Fruit fly (Drosophila melanogaster) whole organism, wandering third instar larva: ENCODE results near the gene upd1.
A peak's percentile ranks its signal among the peaks of the same experiment; 100 is the strongest.

Experiments
- Abd-B ChIP-seq: fragments of >200 bp; optimal IDR thresholded peaks from 2 replicates; lab custom pipeline; 2017; ENCODE audit warnings: missing biosample characterization, missing genetic modification characterization
- CG32264 ChIP-seq: fragments of 200-800 bp; sonication (Bioruptor generic); optimal IDR thresholded peaks from 2 replicates; lab custom pipeline; 2016; ENCODE audit warnings: missing biosample characterization, missing genetic modification characterization
- CG9705 ChIP-seq: fragments of 200-800 bp; sonication (Bioruptor generic); optimal IDR thresholded peaks from 2 replicates; lab custom pipeline; 2018; ENCODE audit warnings: missing biosample characterization, mild to moderate bottlenecking, missing genetic modification characterization
- CrebA ChIP-seq: fragments of 200-800 bp; sonication (Bioruptor generic); optimal IDR thresholded peaks from 2 replicates; lab custom pipeline; 2016; ENCODE audit warnings: missing biosample characterization, mild to moderate bottlenecking, missing genetic modification characterization, borderline replicate concordance
- Dfd ChIP-seq: fragments of >200 bp; optimal IDR thresholded peaks from 2 replicates; lab custom pipeline; 2017; ENCODE audit warnings: missing biosample characterization, missing genetic modification characterization
- GATAd ChIP-seq: sonication (Bioruptor generic); optimal IDR thresholded peaks from 2 replicates; lab custom pipeline; 2016; ENCODE audit warnings: missing biosample characterization, missing genetic modification characterization
- HLH106 ChIP-seq: fragments of 200-800 bp; optimal IDR thresholded peaks from 3 replicates; lab custom pipeline; 2019; ENCODE audit warnings: missing biosample characterization, mild to moderate bottlenecking, missing genetic modification characterization, moderate library complexity
- Hnf4 ChIP-seq: fragments of 200-800 bp; sonication (Bioruptor generic); optimal IDR thresholded peaks from 2 replicates; lab custom pipeline; 2016; ENCODE audit warnings: missing biosample characterization, mild to moderate bottlenecking, missing genetic modification characterization
- Hr78 ChIP-seq: fragments of >200 bp; optimal IDR thresholded peaks from 2 replicates; lab custom pipeline; 2017; ENCODE audit warnings: missing biosample characterization, missing genetic modification characterization
- Hr83 ChIP-seq: fragments of 200-300 bp; sonication (Bioruptor generic); optimal IDR thresholded peaks from 2 replicates; lab custom pipeline; 2016; ENCODE audit warnings: missing biosample characterization, mild to moderate bottlenecking, missing genetic modification characterization, moderate library complexity; ENCODE audit not compliant: poor library complexity, severe bottlenecking
- Mio ChIP-seq: sonication (Bioruptor generic); optimal IDR thresholded peaks from 2 replicates; lab custom pipeline; 2016; ENCODE audit warnings: missing biosample characterization, missing genetic modification characterization
- Myc ChIP-seq: fragments of >200 bp; optimal IDR thresholded peaks from 2 replicates; lab custom pipeline; 2017
- N ChIP-seq: fragments of >200 bp; optimal IDR thresholded peaks from 2 replicates; lab custom pipeline; 2018; ENCODE audit warnings: missing biosample characterization, missing external identifiers, missing genetic modification characterization
- OdsH ChIP-seq: fragments of 200-800 bp; sonication (Bioruptor generic); optimal IDR thresholded peaks from 2 replicates; lab custom pipeline; 2016; ENCODE audit warnings: missing biosample characterization, mild to moderate bottlenecking, missing genetic modification characterization
- Rel ChIP-seq, 2 experiments: fragments of 200-800 bp; sonication (Bioruptor generic) in 1 of 2; optimal IDR thresholded peaks; 2 replicates in 1 of 2; 3 replicates in 1 of 2; lab custom pipeline; 2016 to 2019; ENCODE audit warnings: mild to moderate bottlenecking in 2 of 2, missing biosample characterization in 2 of 2, missing genetic modification characterization in 2 of 2, moderate library complexity in 1 of 2
- Sp1 ChIP-seq: fragments of 200-800 bp; sonication (Bioruptor generic); optimal IDR thresholded peaks from 3 replicates; lab custom pipeline; 2019; ENCODE audit warnings: missing biosample characterization, mild to moderate bottlenecking, missing genetic modification characterization, moderate library complexity
- Vsx2 ChIP-seq: fragments of 200-300, 225-300 bp; sonication (Bioruptor generic); optimal IDR thresholded peaks from 2 replicates; lab custom pipeline; 2018; ENCODE audit warnings: missing biosample characterization, missing genetic modification characterization; ENCODE audit not compliant: partially characterized antibody
- br ChIP-seq: fragments of 200-800 bp; sonication (Bioruptor generic); optimal IDR thresholded peaks from 2 replicates; lab custom pipeline; 2016; ENCODE audit warnings: missing biosample characterization, missing genetic modification characterization
- brk ChIP-seq: fragments of 200-800 bp; sonication (Bioruptor generic); optimal IDR thresholded peaks from 2 replicates; lab custom pipeline; 2016; ENCODE audit warnings: missing biosample characterization, mild to moderate bottlenecking, missing genetic modification characterization
- dsf ChIP-seq: sonication (Bioruptor generic); optimal IDR thresholded peaks from 2 replicates; lab custom pipeline; 2016; ENCODE audit warnings: missing biosample characterization, missing genetic modification characterization, borderline replicate concordance
- ey ChIP-seq: fragments of 200-800 bp; sonication (Bioruptor generic); optimal IDR thresholded peaks from 2 replicates; lab custom pipeline; 2016; ENCODE audit warnings: missing biosample characterization, missing genetic modification characterization
- fru ChIP-seq: fragments of 200-800 bp; sonication (Bioruptor generic); optimal IDR thresholded peaks from 3 replicates; lab custom pipeline; 2016; ENCODE audit warnings: missing biosample characterization, mild to moderate bottlenecking, missing genetic modification characterization
- h ChIP-seq: fragments of 200-800 bp; sonication (Bioruptor generic); optimal IDR thresholded peaks from 3 replicates; lab custom pipeline; 2016; ENCODE audit warnings: missing biosample characterization, mild to moderate bottlenecking, missing genetic modification characterization
- pan ChIP-seq: fragments of >200 bp; optimal IDR thresholded peaks from 2 replicates; lab custom pipeline; 2017
- psq ChIP-seq: fragments of 200-800 bp; sonication (Bioruptor generic); optimal IDR thresholded peaks from 3 replicates; lab custom pipeline; 2017; ENCODE audit warnings: missing biosample characterization, mild to moderate bottlenecking, missing genetic modification characterization, moderate library complexity
- rgr ChIP-seq: fragments of 200-800 bp; sonication (Bioruptor generic); optimal IDR thresholded peaks from 3 replicates; lab custom pipeline; 2016; ENCODE audit warnings: missing biosample characterization, mild to moderate bottlenecking, missing genetic modification characterization
- sage ChIP-seq: fragments of 200-800 bp; sonication (Bioruptor generic); optimal IDR thresholded peaks from 2 replicates; lab custom pipeline; 2016; ENCODE audit warnings: missing biosample characterization, mild to moderate bottlenecking, missing genetic modification characterization
- tai ChIP-seq: sonication (Bioruptor generic); optimal IDR thresholded peaks from 2 replicates; lab custom pipeline; 2016; ENCODE audit warnings: missing biosample characterization, missing genetic modification characterization
- usp ChIP-seq: fragments of >200 bp; optimal IDR thresholded peaks from 2 replicates; lab custom pipeline; 2017; ENCODE audit warnings: missing biosample characterization, missing genetic modification characterization
- woc ChIP-seq: sonication (Bioruptor generic); optimal IDR thresholded peaks from 2 replicates; lab custom pipeline; 2016; ENCODE audit warnings: missing biosample characterization, mild to moderate bottlenecking, missing genetic modification characterization

Gene upd1

DNA sequence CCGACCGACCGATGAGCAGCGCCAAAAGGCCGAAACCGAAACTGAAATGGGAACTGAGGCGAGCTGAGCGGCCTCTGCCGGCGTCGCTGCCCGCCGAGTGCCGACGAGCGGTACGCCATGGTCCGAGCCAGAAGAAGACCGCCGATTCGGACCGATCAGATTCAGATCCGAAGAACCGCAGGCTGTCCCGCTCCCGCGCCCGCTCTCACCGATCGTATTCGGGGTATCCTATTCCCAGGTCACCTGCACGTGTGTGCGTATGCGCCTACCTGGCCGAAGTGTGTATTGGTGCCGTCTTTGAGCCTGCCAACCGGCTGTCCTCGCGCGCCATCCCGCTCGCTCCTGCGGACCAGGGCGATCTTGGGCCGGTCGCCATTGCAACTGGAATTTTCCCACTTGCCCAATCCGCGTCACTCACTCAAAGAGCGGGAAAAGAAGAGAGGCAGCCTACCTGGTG lies at the start of gene upd1:
TSS of gene upd1 (minus strand) at position 51 of the 457 bp plus-strand sequence.
- no peak for TF ChIP-seq Dfd
- no peak for TF ChIP-seq pan (lab: Kevin White, UChicago)
- no peak for TF ChIP-seq fru (GFP tag; lab: Kevin White, UChicago)
- no peak for TF ChIP-seq OdsH (GFP tag; lab: Kevin White, UChicago)
- no peak for TF ChIP-seq br (GFP tag; lab: Kevin White, UChicago)
- TF ChIP-seq Hnf4 (GFP tag; lab: Kevin White, UChicago), result no peak
- no peak for TF ChIP-seq psq (GFP tag; lab: Kevin White, UChicago)
- no peak for TF ChIP-seq CG9705 (GFP tag; lab: Kevin White, UChicago)
- no peak for TF ChIP-seq Abd-B (GFP tag; lab: Kevin White, UChicago)
- TF ChIP-seq ey (GFP tag; lab: Kevin White, UChicago), result no peak
- TF ChIP-seq, all 38 proteins: peak for 0

DNA sequence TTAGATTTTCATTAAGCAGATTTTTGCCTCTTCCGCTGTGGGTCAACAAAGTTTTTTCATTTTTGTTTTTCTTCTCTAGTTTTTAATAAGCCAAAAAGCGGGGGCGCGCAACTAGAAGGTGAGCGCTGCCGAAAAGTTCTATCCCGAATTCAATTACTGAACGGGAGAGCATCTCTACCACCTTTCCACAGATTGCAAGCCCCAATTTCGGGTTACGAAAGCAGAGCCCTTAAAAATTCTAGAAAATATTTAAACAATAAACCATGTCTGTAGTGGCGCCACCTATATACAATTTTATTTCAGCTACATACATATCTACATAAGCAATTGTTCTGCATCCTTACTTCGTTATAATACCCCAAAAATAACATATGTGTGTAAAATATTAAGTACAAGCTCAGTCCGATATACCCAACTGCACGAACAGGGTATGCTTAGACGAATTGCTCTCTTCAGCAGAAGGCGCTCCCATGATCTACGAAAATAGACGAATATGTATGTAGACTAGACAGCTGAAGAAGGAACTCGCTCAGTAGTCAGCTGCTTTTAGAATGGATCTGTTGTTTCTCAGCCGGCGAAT lies 49.4 kb upstream of the upd1 start, which contains the start of gene CG6106:
TSS of gene CG6106 (plus strand) at position 530 of the 580 bp plus-strand sequence.
- TF ChIP-seq GATAd (no peak), psq (GFP tag; lab: Kevin White, UChicago) (no peak), Hr83 (no peak), Vsx2 (no peak), tai (GFP tag; lab: Kevin White, UChicago) (no peak), Rel (GFP tag; optimal IDR thresholded peaks at IDR 0.05; lab: Kevin White, UChicago) (no peak), Rel (tag; optimal IDR thresholded peaks at IDR 0.05; lab: Kevin White, UChicago) (no peak), Abd-B (GFP tag; lab: Kevin White, UChicago) (no peak)

DNA sequence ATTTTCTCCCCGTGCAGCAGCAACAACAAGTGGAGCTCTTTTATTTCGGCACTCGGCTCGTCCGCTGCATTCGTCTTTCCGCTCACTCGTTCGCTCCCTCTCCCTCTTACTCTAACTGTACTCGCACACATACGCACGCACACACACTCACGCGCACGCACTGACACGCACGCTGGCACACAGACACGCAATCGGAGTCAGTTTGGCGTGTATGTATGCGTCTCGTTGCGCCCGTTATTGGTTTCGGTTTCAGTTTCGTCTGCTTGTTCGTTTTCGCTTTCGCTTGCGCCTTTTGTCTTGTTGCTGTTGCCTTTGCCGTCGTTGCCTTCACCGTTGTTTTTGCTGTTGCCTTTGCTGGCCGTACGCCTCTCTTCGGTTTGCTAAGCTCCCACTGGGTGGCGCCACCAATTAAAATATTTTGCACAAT lies 48.7 kb upstream of the upd1 start:
- TF ChIP-seq Myc (lab: Kevin White, UChicago) (no peak), psq (GFP tag; lab: Kevin White, UChicago) (peak; percentile 27)

DNA sequence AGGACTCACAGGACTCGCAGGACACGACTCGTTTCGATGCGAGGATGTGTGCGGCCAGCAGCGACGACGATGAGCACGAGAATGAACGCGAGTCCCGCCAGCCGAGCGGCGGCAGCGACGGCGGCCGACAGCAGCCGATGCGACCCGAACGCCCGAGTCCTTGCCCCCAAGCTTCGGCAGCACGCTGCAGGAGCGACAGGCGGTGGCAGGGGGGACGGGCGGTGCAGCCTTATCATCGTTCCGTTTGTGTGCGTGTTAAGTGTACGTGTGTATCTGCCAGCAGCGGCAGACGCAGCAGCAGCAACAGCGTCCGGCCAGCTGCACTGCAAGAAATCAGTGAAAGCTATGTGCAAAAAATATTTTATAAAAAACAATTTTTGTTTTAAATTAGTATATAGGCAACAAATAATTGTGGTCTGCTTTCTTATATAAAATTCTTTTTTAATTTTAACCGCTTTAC lies 47.1 kb upstream of the upd1 start, which contains the start of gene kairos:
TSS of gene kairos (minus strand) at position 51 of the 460 bp plus-strand sequence.
- no peak for TF ChIP-seq N (GFP tag; lab: Kevin White, UChicago)
- TF ChIP-seq br (GFP tag; lab: Kevin White, UChicago), result no peak
- TF ChIP-seq fru (GFP tag; lab: Kevin White, UChicago), result no peak
- no peak for TF ChIP-seq Mio (GFP tag; lab: Kevin White, UChicago)
- TF ChIP-seq OdsH (GFP tag; lab: Kevin White, UChicago), result no peak
- TF ChIP-seq CrebA (GFP tag; lab: Kevin White, UChicago), result no peak
- no peak for TF ChIP-seq ey (GFP tag; lab: Kevin White, UChicago)
- TF ChIP-seq pan (lab: Kevin White, UChicago), result no peak
- no peak for TF ChIP-seq h (GFP tag; lab: Kevin White, UChicago)
- TF ChIP-seq rgr, result no peak
- TF ChIP-seq CG32264, result no peak
- no peak for TF ChIP-seq usp (GFP tag; lab: Kevin White, UChicago)
- TF ChIP-seq GATAd, result no peak
- TF ChIP-seq dsf (GFP tag; lab: Kevin White, UChicago), result no peak
- TF ChIP-seq Hr78 (GFP tag; lab: Kevin White, UChicago), result no peak
- no peak for TF ChIP-seq Sp1 (GFP tag; lab: Kevin White, UChicago)
- TF ChIP-seq HLH106, result no peak
- no peak for TF ChIP-seq sage (GFP tag; lab: Kevin White, UChicago)
- TF ChIP-seq woc (GFP tag; lab: Kevin White, UChicago), result no peak
- no peak for TF ChIP-seq Hnf4 (GFP tag; lab: Kevin White, UChicago)

DNA sequence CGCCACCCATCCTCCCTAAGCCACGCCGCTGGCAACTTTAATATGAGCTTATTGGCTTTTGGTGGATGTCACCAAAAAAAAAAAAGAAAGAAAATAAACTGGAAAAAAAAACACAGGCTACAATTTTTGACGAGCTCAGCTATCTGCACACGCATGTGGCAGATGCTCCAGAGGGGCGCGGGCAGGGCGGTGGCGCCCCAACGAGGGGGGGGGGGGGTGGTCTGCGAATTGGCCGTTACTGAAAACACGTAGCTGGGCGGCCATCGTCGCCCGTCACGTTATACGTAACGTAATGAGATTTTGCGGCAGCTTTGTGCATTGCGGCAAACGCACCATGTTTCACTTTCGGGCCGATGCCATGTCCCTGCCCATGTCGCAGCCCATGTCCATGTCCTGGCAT lies 41.5 kb upstream of the upd1 start:
- TF ChIP-seq brk (GFP tag; lab: Kevin White, UChicago) (no peak), Dfd (peak; percentile 92)
